Fruit fly (Drosophila melanogaster) whole organism, embryonic: ENCODE data around the gene CG15522.
A peak's percentile ranks its signal among the peaks of the same experiment; 100 is the strongest.

ENCODE experiments used
- Ada2b ChIP-seq: fragments of 200-800 bp; sonication (Bioruptor generic); IDR thresholded peaks from 2 replicates; pipeline ENCODE4 v1.3.6; 2022; ENCODE audit warnings: missing biosample characterization, missing genetic modification characterization
- Blimp-1 ChIP-seq: fragments of 200-800 bp; sonication (Bioruptor generic); optimal IDR thresholded peaks from 3 replicates; lab custom pipeline; 2018; ENCODE audit warnings: missing biosample characterization, missing genetic modification characterization, mild to moderate bottlenecking, moderate library complexity, missing genetic modification reagents
- CG12155 ChIP-seq: fragments of 200-800 bp; sonication (Bioruptor generic); optimal IDR thresholded peaks from 3 replicates; lab custom pipeline; 2016; ENCODE audit warnings: missing biosample characterization, missing genetic modification characterization
- CG12391 ChIP-seq: fragments of 200-800 bp; sonication (Bioruptor generic); optimal IDR thresholded peaks from 3 replicates; lab custom pipeline; 2018; ENCODE audit warnings: missing biosample characterization, mild to moderate bottlenecking, missing genetic modification characterization, moderate library complexity
- CG17359 ChIP-seq: fragments of 200-800 bp; sonication (Bioruptor generic); optimal IDR thresholded peaks from 3 replicates; lab custom pipeline; 2018; ENCODE audit warnings: missing biosample characterization, mild to moderate bottlenecking, missing genetic modification characterization, moderate library complexity
- CG17612 ChIP-seq: fragments of 200-800 bp; sonication (Bioruptor generic); IDR thresholded peaks from 2 replicates; pipeline ENCODE4 v1.3.6; 2022; ENCODE audit warnings: missing biosample characterization, missing genetic modification characterization
- CG17829 ChIP-seq: fragments of 200-800 bp; optimal IDR thresholded peaks from 2 replicates; lab custom pipeline; 2019; ENCODE audit warnings: missing biosample characterization, mild to moderate bottlenecking, missing genetic modification characterization, moderate library complexity
- CG17912 ChIP-seq: fragments of 200-800 bp; sonication (Bioruptor generic); optimal IDR thresholded peaks from 2 replicates; lab custom pipeline; 2018; ENCODE audit warnings: missing biosample characterization, mild to moderate bottlenecking, missing genetic modification characterization
- CG18262 ChIP-seq: fragments of 200-800 bp; optimal IDR thresholded peaks from 3 replicates; lab custom pipeline; 2019; ENCODE audit warnings: missing biosample characterization, mild to moderate bottlenecking, missing genetic modification characterization, moderate library complexity
- CG2129 ChIP-seq: fragments of 200-800 bp; sonication (Bioruptor generic); IDR thresholded peaks from 2 replicates; pipeline ENCODE4 v1.3.6; 2022; ENCODE audit warnings: missing biosample characterization, missing genetic modification characterization; ENCODE audit not compliant: partially characterized antibody
- CG2199 ChIP-seq: fragments of 200-800 bp; sonication (Bioruptor generic); IDR thresholded peaks from 3 replicates; pipeline ENCODE4 v1.3.6; 2022; ENCODE audit warnings: missing biosample characterization, missing genetic modification characterization
- CG31224 ChIP-seq: fragments of 200-800 bp; sonication (Bioruptor generic); IDR thresholded peaks from 2 replicates; pipeline ENCODE4 v1.3.6; 2022; ENCODE audit warnings: missing biosample characterization, missing genetic modification characterization
- CG8290 ChIP-seq, 3 experiments: fragments of 200-800 bp; sonication (Bioruptor generic); optimal IDR thresholded peaks; 2 replicates each; lab custom pipeline; 2016 to 2019; ENCODE audit warnings: missing biosample characterization in 3 of 3, missing genetic modification characterization in 3 of 3, mild to moderate bottlenecking in 2 of 3, moderate library complexity in 1 of 3
- CG8388 ChIP-seq: fragments of 200-800 bp; sonication (Bioruptor generic); optimal IDR thresholded peaks from 2 replicates; lab custom pipeline; 2019; ENCODE audit warnings: missing biosample characterization, mild to moderate bottlenecking, missing genetic modification characterization, moderate library complexity
- CG8765 ChIP-seq: fragments of 200-800 bp; sonication (Bioruptor generic); IDR thresholded peaks from 2 replicates; pipeline ENCODE4 v1.3.6; 2022; ENCODE audit warnings: missing biosample characterization, missing genetic modification characterization
- CG9727 ChIP-seq: fragments of 200-800 bp; sonication (Bioruptor generic); optimal IDR thresholded peaks from 3 replicates; lab custom pipeline; 2017; ENCODE audit warnings: missing biosample characterization, mild to moderate bottlenecking, missing genetic modification characterization
- CG9932 ChIP-seq: fragments of 200-800 bp; sonication (Bioruptor generic); IDR thresholded peaks from 2 replicates; pipeline ENCODE4 v1.3.6; 2022; ENCODE audit warnings: missing biosample characterization, missing genetic modification characterization
- Ets65A ChIP-seq: fragments of 200-800 bp; sonication (Bioruptor generic); peaks from one replicate; lab custom pipeline; 2016; ENCODE audit warnings: missing biosample characterization, missing genetic modification characterization
- Fer3 ChIP-seq: fragments of 200-800 bp; sonication (Bioruptor generic); optimal IDR thresholded peaks from 2 replicates; lab custom pipeline; 2018; ENCODE audit warnings: missing biosample characterization, mild to moderate bottlenecking, missing genetic modification characterization, moderate library complexity
- Hand ChIP-seq: fragments of 200-800 bp; sonication (Bioruptor generic); optimal IDR thresholded peaks from 2 replicates; lab custom pipeline; 2017; ENCODE audit warnings: mild to moderate bottlenecking, missing biosample characterization, missing genetic modification reagents, missing genetic modification characterization
- Max ChIP-seq: fragments of 200-800 bp; sonication (Bioruptor generic); optimal IDR thresholded peaks from 2 replicates; lab custom pipeline; 2016; ENCODE audit warnings: missing biosample characterization, mild to moderate bottlenecking, missing genetic modification characterization
- Mrtf ChIP-seq: fragments of 200-800 bp; sonication (Bioruptor generic); IDR thresholded peaks from 3 replicates; pipeline ENCODE4 v1.3.6; 2022; ENCODE audit warnings: missing biosample characterization, missing genetic modification characterization
- Oli ChIP-seq: fragments of 200-800 bp; sonication (Bioruptor generic); optimal IDR thresholded peaks from 2 replicates; lab custom pipeline; 2018; ENCODE audit warnings: missing biosample characterization, mild to moderate bottlenecking, missing genetic modification characterization, moderate library complexity
- Optix ChIP-seq: fragments of 200-800 bp; sonication (Bioruptor generic); IDR thresholded peaks from 3 replicates; pipeline ENCODE4 v1.3.6; 2022; ENCODE audit warnings: missing biosample characterization, missing genetic modification characterization
- Xrp1 ChIP-seq: fragments of 200-800 bp; sonication (Bioruptor generic); IDR thresholded peaks from 2 replicates; pipeline ENCODE4 v1.3.6; 2022; ENCODE audit warnings: missing biosample characterization, missing genetic modification characterization
- aop ChIP-seq: fragments of 200-800 bp; sonication (Bioruptor generic); IDR thresholded peaks from 2 replicates; pipeline ENCODE4 v1.3.6; 2022; ENCODE audit warnings: missing biosample characterization, missing genetic modification characterization
- bab2 ChIP-seq: fragments of 200-800 bp; sonication (Bioruptor generic); optimal IDR thresholded peaks from 2 replicates; lab custom pipeline; 2016; ENCODE audit warnings: missing biosample characterization, missing genetic modification characterization
- ci ChIP-seq: fragments of 200-800 bp; sonication (Bioruptor generic); IDR thresholded peaks from 3 replicates; pipeline ENCODE4 v1.3.6; 2022; ENCODE audit warnings: missing biosample characterization, missing genetic modification characterization
- crol ChIP-seq: fragments of 200-800 bp; sonication (Bioruptor generic); IDR thresholded peaks from 2 replicates; pipeline ENCODE4 v1.3.6; 2022; ENCODE audit warnings: missing biosample characterization, missing genetic modification characterization
- knrl ChIP-seq: fragments of 200-800 bp; sonication (Bioruptor generic); IDR thresholded peaks from 3 replicates; pipeline ENCODE4 v1.3.6; 2022; ENCODE audit warnings: missing biosample characterization, missing genetic modification characterization; ENCODE audit not compliant: partially characterized antibody
- pros ChIP-seq: fragments of 200-800 bp; sonication (Bioruptor generic); optimal IDR thresholded peaks from 3 replicates; lab custom pipeline; 2019; ENCODE audit warnings: missing biosample characterization, mild to moderate bottlenecking, missing genetic modification characterization, moderate library complexity
- ranshi ChIP-seq: fragments of 200-800 bp; sonication (Bioruptor generic); IDR thresholded peaks from 2 replicates; pipeline ENCODE4 v1.3.6; 2022; ENCODE audit warnings: missing biosample characterization, missing genetic modification characterization
- scrt ChIP-seq: fragments of 200-800 bp; sonication (Bioruptor generic); optimal IDR thresholded peaks from 2 replicates; lab custom pipeline; 2018; ENCODE audit warnings: missing biosample characterization, mild to moderate bottlenecking, missing genetic modification characterization, moderate library complexity
- seq ChIP-seq: fragments of 200-800 bp; sonication (Bioruptor generic); IDR thresholded peaks from 2 replicates; pipeline ENCODE4 v1.3.6; 2022; ENCODE audit warnings: missing biosample characterization, missing genetic modification characterization
- sr ChIP-seq: fragments of 200-800 bp; sonication (Bioruptor generic); IDR thresholded peaks from 3 replicates; pipeline ENCODE4 v1.3.6; 2022; ENCODE audit warnings: missing biosample characterization, missing genetic modification characterization
- toy ChIP-seq: fragments of 200-800 bp; sonication (Bioruptor generic); IDR thresholded peaks from 2 replicates; pipeline ENCODE4 v1.3.6; 2022; ENCODE audit warnings: missing biosample characterization, missing genetic modification characterization

Gene CG15522

DNA sequence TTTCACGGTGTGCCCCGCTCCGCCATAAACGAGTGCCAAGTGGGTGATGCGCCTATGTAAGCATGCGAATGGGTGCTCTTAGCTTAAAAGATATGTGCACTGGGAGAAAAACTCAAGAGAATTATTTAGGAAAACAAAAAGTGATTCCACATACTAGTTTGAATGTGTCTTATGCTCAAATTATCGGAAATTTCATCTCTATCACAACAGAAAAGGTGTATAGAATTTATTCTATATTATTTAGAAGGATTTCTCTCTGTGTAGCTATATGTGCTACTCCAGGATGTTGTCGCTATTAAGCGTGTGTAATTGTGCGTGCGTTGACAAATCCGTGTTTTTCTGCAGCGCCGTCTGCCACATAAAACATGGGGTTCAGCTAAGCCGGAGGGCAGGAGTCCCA is 32.3 kb downstream of the CG15522 start (continued):
- TF ChIP-seq Ets65A (GFP tag; lab: Kevin White, UChicago) (peak; percentile 23), CG9932 (GFP tag; lab: Robert Waterston, UW) (peak; percentile 44), ci (0 out of 3 replicates have a peak, but pooled peaks have one; percentile 28), Ada2b (GFP tag; lab: Robert Waterston, UW) (0 out of 2 replicates have a peak, but pooled peaks have one; percentile 27), crol (GFP tag; lab: Robert Waterston, UW) (no peak), CG31224 (GFP tag; lab: Robert Waterston, UW) (0 out of 2 replicates have a peak, but pooled peaks have one; percentile 15)
- TF ChIP-seq, all 482 proteins: peak for 24

- TF ChIP-seq CG8388 = no peak
- no peak for TF ChIP-seq CG12155 (GFP tag; lab: Kevin White, UChicago)
- TF ChIP-seq Blimp-1 (GFP tag; lab: Kevin White, UChicago) = peak; percentile 73
- no peak for TF ChIP-seq Fer3 (tag; lab: Kevin White, UChicago)
- no peak for TF ChIP-seq CG17829 (tag; lab: Kevin White, UChicago)
- TF ChIP-seq CG17359 (tag; lab: Kevin White, UChicago) = no peak
- no peak for TF ChIP-seq pros (GFP tag; lab: Kevin White, UChicago)
- no peak for TF ChIP-seq sr (GFP tag; lab: Robert Waterston, UW)
- peak; percentile 93 for TF ChIP-seq CG17612 (GFP tag; lab: Robert Waterston, UW)
- TF ChIP-seq CG8765 (GFP tag; lab: Robert Waterston, UW) = no peak
- TF ChIP-seq CG17912 = no peak
- TF ChIP-seq knrl (GFP tag; lab: Robert Waterston, UW) = no peak
- TF ChIP-seq CG8290 (GFP tag; optimal IDR thresholded peaks at IDR 0.05; lab: Kevin White, UChicago) = peak; percentile 94
- TF ChIP-seq CG8290 (tag; optimal IDR thresholded peaks at IDR 0.05; lab: Kevin White, UChicago) = peak; percentile 2 to 74
- TF ChIP-seq aop = no peak
- TF ChIP-seq Mrtf = no peak
- no peak for TF ChIP-seq bab2
- TF ChIP-seq Hand (GFP tag; lab: Kevin White, UChicago) = no peak
Measured at dm6 chr3R:29963102-29963501, 36.0 kb downstream of the CG15522 start.

- no peak for TF ChIP-seq CG18262 (tag; lab: Kevin White, UChicago)
- TF ChIP-seq toy (GFP tag; lab: Robert Waterston, UW) = no peak
- TF ChIP-seq Optix (GFP tag; lab: Robert Waterston, UW) = no peak
- TF ChIP-seq Oli (tag; lab: Kevin White, UChicago) = no peak
- TF ChIP-seq Ets65A (GFP tag; lab: Kevin White, UChicago) = peak; percentile 47
- 0 out of 2 replicates have a peak, but pooled peaks have one; percentile 4 for TF ChIP-seq ranshi (GFP tag; lab: Robert Waterston, UW)
- TF ChIP-seq CG9727 (GFP tag; lab: Kevin White, UChicago) = no peak
- TF ChIP-seq CG12391 = no peak
- TF ChIP-seq scrt = peak; percentile 50
- TF ChIP-seq Max (GFP tag; lab: Kevin White, UChicago) = no peak
- TF ChIP-seq seq = 0 out of 2 replicates have a peak, but pooled peaks have one; percentile 8
- no peak for TF ChIP-seq Xrp1
- TF ChIP-seq CG2199 (GFP tag; lab: Robert Waterston, UW) = no peak
- no peak for TF ChIP-seq CG2129
- 0 out of 3 replicates have a peak, but pooled peaks have one; percentile 14 for TF ChIP-seq ci
Measured at dm6 chr3R:29969347-29969746, 42.3 kb downstream of the CG15522 start, which contains the start of gene TkR99D. Gene TkR99D (minus strand): TSS chr3R:29969447.
